Fruit fly (Drosophila melanogaster): ENCODE measurements around the gene osa.

The osa gene

DNA sequence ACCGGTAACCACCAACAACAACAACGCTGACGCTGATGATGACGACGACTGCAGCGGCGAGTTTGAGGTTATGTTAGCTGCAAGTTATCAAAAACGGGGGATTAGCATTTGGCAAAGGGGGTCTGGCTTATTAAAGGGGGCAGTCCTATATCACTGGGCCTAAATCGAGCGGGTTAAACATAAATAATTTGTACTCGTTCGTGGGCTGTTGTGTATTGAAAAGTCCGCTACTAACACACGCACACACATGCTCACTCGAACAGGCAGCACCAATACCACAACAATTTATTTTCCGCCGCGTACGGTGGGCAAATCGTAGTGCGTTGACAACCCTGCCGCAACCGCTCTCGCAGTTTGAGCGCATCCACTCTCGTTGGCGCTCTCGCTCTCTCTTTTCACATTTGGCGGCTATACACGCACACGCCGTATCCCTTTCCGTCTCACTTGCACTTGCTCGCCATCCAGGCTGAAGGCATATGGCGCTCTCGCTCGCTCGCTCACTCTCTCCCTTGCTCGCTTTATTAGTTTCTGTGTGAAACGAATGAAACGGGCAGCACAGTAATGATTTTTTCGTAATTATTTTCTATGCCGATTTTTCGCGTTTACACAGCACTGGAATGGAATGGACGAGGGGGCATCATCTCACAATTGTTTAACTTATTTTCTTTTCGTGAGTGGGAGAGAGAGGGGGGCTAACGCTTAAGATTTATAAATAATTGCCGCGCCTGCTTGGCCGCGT lies 1.1 kb downstream of the osa start (continued):
- TF ChIP-seq CG15601 (tag; optimal IDR thresholded peaks at IDR 0.05) (peak; percentile 39), hb (GFP tag; IDR thresholded peaks at IDR 0.05; ENCODE audit: partially characterized antibody) (no peak), CG12744 (GFP tag; optimal IDR thresholded peaks at IDR 0.05) (no peak), Rx (GFP tag; IDR thresholded peaks at IDR 0.05) (no peak), Trl (optimal IDR thresholded peaks at IDR 0.05) (peak; percentile 98), Trl (GFP tag; optimal IDR thresholded peaks at IDR 0.05) (peak; percentile 80), Atf3 (GFP tag; optimal IDR thresholded peaks at IDR 0.05) (no peak), CG9797 (GFP tag; optimal IDR thresholded peaks at IDR 0.05) (no peak), CG17361 (GFP tag; IDR thresholded peaks at IDR 0.05) (no peak), CG10366 (GFP tag; IDR thresholded peaks at IDR 0.05) (no peak), maf-S (GFP tag; optimal IDR thresholded peaks at IDR 0.05) (peak; percentile 23), CG3163 (GFP tag; optimal IDR thresholded peaks at IDR 0.05) (peak; percentile 39), YL-1 (GFP tag; optimal IDR thresholded peaks at IDR 0.05) (peak; percentile 49), row (GFP tag; IDR thresholded peaks at IDR 0.05) (no peak), Med (GFP tag) (peak; percentile 94), CG16863 (GFP tag; optimal IDR thresholded peaks at IDR 0.05) (peak; percentile 36), aop (GFP tag; IDR thresholded peaks at IDR 0.05) (no peak), CG3281 (GFP tag; optimal IDR thresholded peaks at IDR 0.05) (peak; percentile 34), CG7987 (GFP tag; optimal IDR thresholded peaks at IDR 0.05) (peak; percentile 20), CG13624 (GFP tag; optimal IDR thresholded peaks at IDR 0.05) (peak; percentile 66), ranshi (GFP tag; IDR thresholded peaks at IDR 0.05) (no peak), CG10959 (GFP tag; IDR thresholded peaks at IDR 0.05) (no peak), nmo (GFP tag; optimal IDR thresholded peaks at IDR 0.05) (peak; percentile 6), sr (GFP tag; IDR thresholded peaks at IDR 0.05) (no peak), Dbx (GFP tag; IDR thresholded peaks at IDR 0.05) (no peak), CG6813 (GFP tag; optimal IDR thresholded peaks at IDR 0.05) (peak; percentile 32), bcd (GFP tag; optimal IDR thresholded peaks at IDR 0.05) (no peak), CG7556 (GFP tag; optimal IDR thresholded peaks at IDR 0.05) (no peak), CG11247 (GFP tag; IDR thresholded peaks at IDR 0.05) (no peak), CG31365 (tag; optimal IDR thresholded peaks at IDR 0.05) (no peak), CG31441 (GFP tag; IDR thresholded peaks at IDR 0.05) (no peak), wdn (GFP tag; IDR thresholded peaks at IDR 0.05) (no peak), CG2712 (tag; optimal IDR thresholded peaks at IDR 0.05) (peak; percentile 31), CG6854 (GFP tag; optimal IDR thresholded peaks at IDR 0.05) (peak; percentile 30), CG13296 (GFP tag; optimal IDR thresholded peaks at IDR 0.05) (peak; percentile 38), z (GFP tag; IDR thresholded peaks at IDR 0.05) (no peak), Ptx1 (GFP tag; IDR thresholded peaks at IDR 0.05) (no peak), CG6683 (GFP tag; optimal IDR thresholded peaks at IDR 0.05) (no peak), Gsc (GFP tag; IDR thresholded peaks at IDR 0.05) (no peak), tin (GFP tag; optimal IDR thresholded peaks at IDR 0.05) (no peak), yki (optimal IDR thresholded peaks at IDR 0.05) (peak; percentile 98), shn (GFP tag; optimal IDR thresholded peaks at IDR 0.05) (peak; percentile 48), hkb (optimal IDR thresholded peaks at IDR 0.05) (no peak), hkb (GFP tag; IDR thresholded peaks at IDR 0.05) (no peak), CG4617 (GFP tag; optimal IDR thresholded peaks at IDR 0.05; ENCODE audit: borderline replicate concordance) (no peak), en (GFP tag; optimal IDR thresholded peaks at IDR 0.05) (no peak), ERR (GFP tag; optimal IDR thresholded peaks at IDR 0.05) (peak; percentile 61), CG18011 (GFP tag; optimal IDR thresholded peaks at IDR 0.05) (no peak), CG12219 (GFP tag; optimal IDR thresholded peaks at IDR 0.05) (peak; percentile 36), CG14667 (GFP tag; IDR thresholded peaks at IDR 0.05) (no peak), CG9727 (GFP tag; optimal IDR thresholded peaks at IDR 0.05) (peak; percentile 14), CG9609 (GFP tag; optimal IDR thresholded peaks at IDR 0.05) (no peak)
